Worm (Caenorhabditis elegans): ENCODE data around the gene H40L08.1.

DNA sequence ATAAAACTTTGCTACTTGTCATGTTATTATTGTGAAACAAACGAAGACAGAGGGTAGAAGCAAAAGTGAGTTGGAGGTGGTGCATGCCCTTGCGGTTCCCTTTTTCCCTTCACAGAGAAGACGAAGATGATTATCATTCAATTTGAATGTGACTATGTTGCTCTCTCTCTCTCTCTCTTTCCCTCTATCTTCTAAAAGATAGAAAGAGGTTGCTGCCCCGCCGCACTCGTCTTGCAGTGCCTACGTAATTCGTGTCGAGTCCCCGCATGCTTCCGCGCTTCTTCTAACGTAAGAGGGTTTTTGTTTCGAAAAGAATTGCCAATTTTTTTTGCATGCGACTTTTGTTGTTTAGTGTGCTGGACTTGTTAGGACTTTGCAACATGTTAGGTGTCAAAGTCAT is 44.3 kb upstream of the H40L08.1 start:
- TF ChIP-seq dpff-1 (tag; optimal IDR thresholded peaks at IDR 0.05) (no peak), ztf-25 (GFP tag; IDR thresholded peaks at IDR 0.05) (no peak), him-1 (tag; optimal IDR thresholded peaks at IDR 0.05) (no peak), ceh-40 (GFP tag; IDR thresholded peaks at IDR 0.05) (no peak), ekl-4 (GFP tag; IDR thresholded peaks at IDR 0.05) (no peak), cebp-1 (GFP tag; IDR thresholded peaks at IDR 0.05) (no peak), cebp-1 (tag; optimal IDR thresholded peaks at IDR 0.05) (no peak), mes-4 (tag; optimal IDR thresholded peaks at IDR 0.05) (no peak), K11D2.4 (GFP tag; IDR thresholded peaks at IDR 0.05) (no peak), unc-130 (GFP tag; optimal IDR thresholded peaks at IDR 0.05) (no peak), ZK185.1 (tag; optimal IDR thresholded peaks at IDR 0.05; ENCODE audit: poor library complexity, severe bottlenecking) (no peak), madf-6 (GFP tag; IDR thresholded peaks at IDR 0.05) (no peak), unc-62 (GFP tag; optimal IDR thresholded peaks at IDR 0.05) (no peak), Y53F4B.3 (GFP tag; IDR thresholded peaks at IDR 0.05) (no peak)
